Worm (Caenorhabditis elegans) whole organism, L1 larva: ENCODE data around the gene ifp-1.

ENCODE experiments used
- C16A3.4 ChIP-seq: fragments of 150-350 bp; optimal IDR thresholded peaks from 2 replicates; lab custom pipeline; 2014; ENCODE audit warnings: missing biosample characterization, missing genetic modification characterization
- C34B4.2 ChIP-seq: sonication (generic microtip); optimal IDR thresholded peaks from 2 replicates; lab custom pipeline; 2017; ENCODE audit warnings: mild to moderate bottlenecking, missing genetic modification characterization, missing compliant biosample characterization
- aha-1 ChIP-seq: fragments of 150-350 bp; optimal IDR thresholded peaks from 2 replicates; lab custom pipeline; 2014; ENCODE audit warnings: missing biosample characterization, missing genetic modification characterization
- alr-1 ChIP-seq: fragments of 200-800 bp; sonication (Bioruptor generic); optimal IDR thresholded peaks from 2 replicates; lab custom pipeline; 2018; ENCODE audit warnings: borderline replicate concordance, mild to moderate bottlenecking, missing genetic modification characterization, missing compliant biosample characterization
- aly-2 ChIP-seq: fragments of 150-350 bp; optimal IDR thresholded peaks from 2 replicates; lab custom pipeline; 2014; ENCODE audit warnings: missing biosample characterization, missing genetic modification characterization
- ceh-63 ChIP-seq: fragments of 200-800 bp; sonication (Bioruptor generic); optimal IDR thresholded peaks from 2 replicates; lab custom pipeline; 2018; ENCODE audit warnings: mild to moderate bottlenecking, missing genetic modification characterization, missing compliant biosample characterization
- dsc-1 ChIP-seq: sonication (generic microtip); optimal IDR thresholded peaks from 2 replicates; lab custom pipeline; 2016; ENCODE audit warnings: mild to moderate bottlenecking, missing genetic modification characterization, missing compliant biosample characterization
- egl-27 ChIP-seq, 2 experiments: fragments of 150-350 bp in 1 of 2; sonication (generic microtip); optimal IDR thresholded peaks; 3 replicates each; lab custom pipeline; 2017 to 2018; ENCODE audit warnings: missing biosample characterization in 2 of 2, missing genetic modification characterization in 2 of 2, missing genetic modification reagents in 2 of 2
- elt-2 ChIP-seq: sonication (generic microtip); optimal IDR thresholded peaks from 2 replicates; lab custom pipeline; 2016; ENCODE audit warnings: missing genetic modification characterization, mild to moderate bottlenecking, inconsistent platforms, missing compliant biosample characterization, missing genetic modification reagents
- ets-5 ChIP-seq: fragments of 200-800 bp; sonication (Bioruptor generic); IDR thresholded peaks from 2 replicates; pipeline ENCODE4 v1.3.6; 2022; ENCODE audit warnings: missing genetic modification characterization, missing compliant biosample characterization
- fkh-10 ChIP-seq: sonication (generic microtip); optimal IDR thresholded peaks from 2 replicates; lab custom pipeline; 2017; ENCODE audit warnings: missing biosample characterization, missing genetic modification reagents, missing genetic modification characterization
- fkh-4 ChIP-seq: sonication (generic microtip); optimal IDR thresholded peaks from 2 replicates; lab custom pipeline; 2016; ENCODE audit warnings: missing compliant biosample characterization, missing genetic modification characterization, borderline replicate concordance
- fkh-8 ChIP-seq: sonication (generic microtip); optimal IDR thresholded peaks from 2 replicates; lab custom pipeline; 2016; ENCODE audit warnings: mild to moderate bottlenecking, missing genetic modification characterization, missing compliant biosample characterization
- hlh-17 ChIP-seq: fragments of 200-800 bp; sonication (Bioruptor generic); optimal IDR thresholded peaks from 2 replicates; lab custom pipeline; 2018; ENCODE audit warnings: missing genetic modification characterization, mild to moderate bottlenecking, missing compliant biosample characterization, moderate library complexity, borderline replicate concordance
- isw-1 ChIP-seq: fragments of 200-800 bp; sonication (Bioruptor generic); IDR thresholded peaks from 2 replicates; pipeline ENCODE4 v1.3.6; 2022; ENCODE audit warnings: missing genetic modification characterization, missing compliant biosample characterization
- lin-35 ChIP-seq, 2 experiments: fragments of 150-350 bp; optimal IDR thresholded peaks; 2 replicates each; lab custom pipeline; 2014; ENCODE audit warnings: missing biosample characterization in 2 of 2, missing genetic modification characterization in 2 of 2, missing genetic modification reagents in 2 of 2
- lir-3 ChIP-seq: sonication (generic microtip); optimal IDR thresholded peaks from 2 replicates; lab custom pipeline; 2016; ENCODE audit warnings: mild to moderate bottlenecking, missing genetic modification characterization, moderate library complexity, missing compliant biosample characterization; ENCODE audit not compliant: poor library complexity
- lsy-2 ChIP-seq, 2 experiments: fragments of 150-350 bp; optimal IDR thresholded peaks; 2 replicates each; lab custom pipeline; 2014; ENCODE audit warnings: missing biosample characterization in 2 of 2, missing genetic modification characterization in 2 of 2
- mep-1 ChIP-seq: fragments of 150-350 bp; optimal IDR thresholded peaks from 2 replicates; lab custom pipeline; 2014; ENCODE audit warnings: missing biosample characterization, missing genetic modification characterization
- nhr-20 ChIP-seq: sonication (generic microtip); optimal IDR thresholded peaks from 2 replicates; lab custom pipeline; 2016; ENCODE audit warnings: mild to moderate bottlenecking, missing genetic modification characterization, missing compliant biosample characterization
- nhr-71 ChIP-seq: sonication (generic microtip); optimal IDR thresholded peaks from 2 replicates; lab custom pipeline; 2016; ENCODE audit warnings: mild to moderate bottlenecking, missing genetic modification characterization, moderate library complexity, missing compliant biosample characterization
- nhr-77 ChIP-seq: fragments of 150-350 bp; optimal IDR thresholded peaks from 2 replicates; lab custom pipeline; 2014; ENCODE audit warnings: missing biosample characterization, missing genetic modification characterization
- nhr-90 ChIP-seq: sonication (generic microtip); optimal IDR thresholded peaks from 2 replicates; lab custom pipeline; 2016; ENCODE audit warnings: mild to moderate bottlenecking, missing genetic modification characterization, missing compliant biosample characterization; ENCODE audit not compliant: poor library complexity
- pqm-1 ChIP-seq: sonication (generic microtip); optimal IDR thresholded peaks from 3 replicates; lab custom pipeline; 2017; ENCODE audit warnings: missing biosample characterization, missing genetic modification characterization
- skn-1 ChIP-seq: fragments of 150-350 bp; optimal IDR thresholded peaks from 2 replicates; lab custom pipeline; 2014; ENCODE audit warnings: missing biosample characterization, missing genetic modification characterization
- sox-4 ChIP-seq: sonication (generic microtip); optimal IDR thresholded peaks from 2 replicates; lab custom pipeline; 2016; ENCODE audit warnings: missing genetic modification characterization, missing compliant biosample characterization
- tlp-1 ChIP-seq: fragments of 150-350 bp; optimal IDR thresholded peaks from 2 replicates; lab custom pipeline; 2014; ENCODE audit warnings: missing biosample characterization, missing genetic modification characterization
- unc-130 ChIP-seq: fragments of 150-350 bp; optimal IDR thresholded peaks from 2 replicates; lab custom pipeline; 2017; ENCODE audit warnings: missing biosample characterization, missing genetic modification characterization, inconsistent platforms
- unc-30 ChIP-seq: sonication (generic microtip); optimal IDR thresholded peaks from 2 replicates; lab custom pipeline; 2017; ENCODE audit warnings: missing biosample characterization, missing genetic modification characterization
- unc-62 ChIP-seq: fragments of 150-350 bp; optimal IDR thresholded peaks from 2 replicates; lab custom pipeline; 2014; ENCODE audit warnings: missing biosample characterization, missing genetic modification reagents, missing genetic modification characterization
- unc-86 ChIP-seq: sonication (generic microtip); optimal IDR thresholded peaks from 2 replicates; lab custom pipeline; 2016; ENCODE audit warnings: missing genetic modification characterization, missing compliant biosample characterization
- vab-15 ChIP-seq: sonication (generic microtip); optimal IDR thresholded peaks from 2 replicates; lab custom pipeline; 2017; ENCODE audit warnings: missing genotype, mild to moderate bottlenecking, missing genetic modification characterization, missing compliant biosample characterization

The ifp-1 gene

ce11 chrX:9680119-9680682 is at the start of gene ifp-1:
Gene ifp-1 (minus strand): TSS chrX:9680169.
- no peak for TF ChIP-seq aly-2
- peak; percentile 11 for TF ChIP-seq nhr-20 (tag; lab: Kevin White, UChicago)
- peak in 1 of 2 experiments; percentile 24 for TF ChIP-seq lin-35 (GFP tag; optimal IDR thresholded peaks at IDR 0.05; lab: Kevin White, UChicago)
- TF ChIP-seq unc-30 (tag; lab: Kevin White, UChicago): no peak
- TF ChIP-seq elt-2 (tag; lab: Kevin White, UChicago): peak; percentile 92

- peak; percentile 77 for TF ChIP-seq fkh-4 (tag; lab: Kevin White, UChicago)
- TF ChIP-seq C34B4.2 (tag; lab: Kevin White, UChicago): no peak
- peak; percentile 96 for TF ChIP-seq dsc-1 (tag; lab: Kevin White, UChicago)
Observed at ce11 chrX:9719070-9719469, 39.1 kb upstream of the ifp-1 start.

DNA sequence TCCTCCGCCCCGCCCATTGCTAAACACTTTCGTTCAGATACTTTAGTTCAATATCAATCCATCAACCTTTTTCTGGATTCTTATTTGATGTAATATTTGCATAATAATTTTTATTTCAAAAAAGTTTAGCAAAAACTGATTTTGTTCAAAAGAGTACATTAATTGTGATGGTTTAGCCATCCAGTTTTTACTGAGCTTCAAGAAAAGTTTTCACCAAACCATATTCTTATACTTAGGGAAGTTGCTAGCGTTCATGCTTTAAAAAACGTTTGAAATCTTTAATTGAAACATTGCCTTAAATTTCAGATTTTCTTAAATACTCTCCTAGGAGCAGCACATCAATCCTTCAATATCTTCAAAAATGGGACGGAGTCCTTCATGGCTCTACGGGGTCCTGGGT is 37.3 kb upstream of the ifp-1 start, which contains the start of gene him-4:
Gene him-4 (plus strand): TSS at position 301 of the 400 bp plus-strand sequence.
- TF ChIP-seq isw-1 (no peak), hlh-17 (GFP tag; lab: Kevin White, UChicago) (no peak), alr-1 (no peak), nhr-90 (tag; lab: Kevin White, UChicago) (no peak), unc-130 (tag; lab: Kevin White, UChicago) (no peak), egl-27 (tag; optimal IDR thresholded peaks at IDR 0.05; lab: Kevin White, UChicago) (no peak), tlp-1 (tag; lab: Kevin White, UChicago) (no peak), unc-86 (tag; lab: Kevin White, UChicago) (no peak), unc-62 (GFP tag; lab: Kevin White, UChicago) (no peak), vab-15 (tag; lab: Kevin White, UChicago) (no peak), pqm-1 (tag; lab: Kevin White, UChicago) (no peak), nhr-71 (tag; lab: Kevin White, UChicago) (no peak), ets-5 (GFP tag; lab: Robert Waterston, UW) (no peak), mep-1 (tag; lab: Kevin White, UChicago) (no peak), lsy-2 (tag; optimal IDR thresholded peaks at IDR 0.05; lab: Kevin White, UChicago) (no peak), fkh-10 (GFP tag; lab: Kevin White, UChicago) (no peak)

DNA sequence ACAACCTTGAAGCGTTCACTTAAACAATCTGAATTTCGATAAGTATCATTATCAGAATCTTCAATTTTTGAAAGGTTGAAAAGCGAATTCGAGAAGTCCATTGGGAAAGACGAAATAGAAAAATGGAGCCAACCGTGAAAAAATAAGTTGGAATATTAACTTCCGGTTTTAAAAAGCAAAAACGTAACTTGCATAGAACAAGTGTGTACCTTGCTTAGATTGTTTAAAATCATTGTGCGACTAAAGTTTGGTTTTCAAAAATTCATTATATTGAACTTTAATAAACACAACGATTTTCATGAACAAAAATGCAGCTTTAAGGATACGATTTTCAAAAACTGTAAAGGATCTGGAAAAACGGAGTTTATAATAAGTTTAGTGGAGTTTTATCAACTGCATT is 33.6 kb upstream of the ifp-1 start, which contains the start of gene F15G9.2:
Gene F15G9.2 (minus strand): TSS at position 101 of the 400 bp plus-strand sequence.
- TF ChIP-seq aha-1 (tag; lab: Kevin White, UChicago) (no peak), fkh-8 (tag; lab: Kevin White, UChicago) (no peak), skn-1 (tag; lab: Kevin White, UChicago) (no peak), C16A3.4 (tag; lab: Kevin White, UChicago) (no peak)

- no peak for TF ChIP-seq nhr-71 (tag; lab: Kevin White, UChicago)
- TF ChIP-seq lir-3 (tag; lab: Kevin White, UChicago): no peak
- TF ChIP-seq nhr-77 (tag; lab: Kevin White, UChicago): no peak
- TF ChIP-seq ceh-63 (GFP tag; lab: Kevin White, UChicago): no peak
- TF ChIP-seq ets-5 (GFP tag; lab: Robert Waterston, UW): no peak
- TF ChIP-seq sox-4 (tag; lab: Kevin White, UChicago): no peak
- no peak for TF ChIP-seq fkh-4 (tag; lab: Kevin White, UChicago)
- TF ChIP-seq hlh-17 (GFP tag; lab: Kevin White, UChicago): no peak
Observed at ce11 chrX:9709462-9709861, 29.5 kb upstream of the ifp-1 start, which contains the start of gene F15G9.6. Gene F15G9.6 (plus strand): TSS chrX:9709762.
